Worm (Caenorhabditis elegans): Measurements from ENCODE around the gene F12A10.9.

DNA sequence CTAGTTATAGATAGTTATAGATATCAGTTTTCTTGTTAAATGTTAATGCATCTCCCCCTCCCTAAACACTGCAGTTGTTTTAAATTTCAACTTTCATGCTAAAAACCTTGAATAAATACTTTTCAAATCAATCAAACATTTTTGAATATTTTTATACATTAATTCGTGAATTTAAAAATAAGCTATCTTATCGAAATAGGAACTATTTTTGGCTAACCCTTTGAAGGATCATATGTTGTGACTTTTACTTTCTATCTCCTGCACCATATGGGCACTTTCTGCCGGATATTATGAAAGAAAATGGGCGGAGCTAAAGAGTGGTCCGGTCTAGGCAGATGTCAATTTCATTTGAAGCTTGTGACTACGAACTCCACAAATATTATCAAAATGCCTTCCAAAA is 24.1 kb downstream of the F12A10.9 start, which contains the start of gene ZK177.11:
- no peak for TF ChIP-seq blmp-1 (tag; optimal IDR thresholded peaks at IDR 0.05)
- no peak for TF ChIP-seq ceh-83 (GFP tag; optimal IDR thresholded peaks at IDR 0.05)
- no peak for TF ChIP-seq unc-39 (tag; optimal IDR thresholded peaks at IDR 0.05)
- no peak for TF ChIP-seq flh-1 (GFP tag; optimal IDR thresholded peaks at IDR 0.05)
- no peak for TF ChIP-seq bed-3 (GFP tag; optimal IDR thresholded peaks at IDR 0.05)
- TF ChIP-seq nhr-12 (tag; optimal IDR thresholded peaks at IDR 0.05): no peak
- TF ChIP-seq ztf-11 (tag; optimal IDR thresholded peaks at IDR 0.05): no peak
- TF ChIP-seq unc-62 (GFP tag; optimal IDR thresholded peaks at IDR 0.05): no peak

All from whole organism, mixed stage, embryonic.